Fruit fly (Drosophila melanogaster) whole organism, pupa: ENCODE results near the gene CG10481.

Source experiments
- CG9948 ChIP-seq: fragments of 200-800 bp; sonication (Bioruptor generic); optimal IDR thresholded peaks from 2 replicates; lab custom pipeline; 2018; ENCODE audit warnings: missing biosample characterization, mild to moderate bottlenecking, missing genetic modification characterization, moderate library complexity
- D1 ChIP-seq: fragments of 200-800 bp; sonication (Bioruptor generic); optimal IDR thresholded peaks from 2 replicates; lab custom pipeline; 2018; ENCODE audit warnings: missing biosample characterization, mild to moderate bottlenecking, missing genetic modification characterization, moderate library complexity
- fd96Ca ChIP-seq: fragments of 200-800 bp; sonication (Bioruptor generic); IDR thresholded peaks from 3 replicates; pipeline ENCODE4 v1.3.6; 2022; ENCODE audit warnings: missing biosample characterization, missing genetic modification characterization

DNA sequence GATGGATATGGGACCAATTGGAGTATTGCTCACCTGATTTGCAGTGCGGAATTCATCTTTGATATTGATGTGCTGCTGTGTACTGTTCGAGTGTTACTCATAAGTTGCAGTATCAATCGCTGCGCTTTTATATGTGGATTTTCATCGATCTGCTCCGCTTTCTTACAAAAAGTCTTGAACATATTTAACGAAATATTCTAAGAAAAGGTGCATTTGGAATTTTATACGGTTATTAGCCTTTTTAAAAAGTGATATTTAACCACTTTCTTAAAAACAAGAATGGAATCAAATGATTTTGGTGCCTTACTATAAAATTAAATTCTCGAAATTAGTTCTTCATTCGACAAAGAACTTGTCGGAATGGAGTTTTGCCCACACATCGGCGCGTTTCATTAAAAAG is 21.1 kb upstream of the CG10481 start, which contains the start of gene TotE:
- TF ChIP-seq fd96Ca (GFP tag; lab: Robert Waterston, UW) (no peak), CG9948 (tag; lab: Kevin White, UChicago) (no peak), D1 (tag; lab: Kevin White, UChicago) (no peak)
